Worm (Caenorhabditis elegans): ENCODE data around the gene nhr-115.

DNA sequence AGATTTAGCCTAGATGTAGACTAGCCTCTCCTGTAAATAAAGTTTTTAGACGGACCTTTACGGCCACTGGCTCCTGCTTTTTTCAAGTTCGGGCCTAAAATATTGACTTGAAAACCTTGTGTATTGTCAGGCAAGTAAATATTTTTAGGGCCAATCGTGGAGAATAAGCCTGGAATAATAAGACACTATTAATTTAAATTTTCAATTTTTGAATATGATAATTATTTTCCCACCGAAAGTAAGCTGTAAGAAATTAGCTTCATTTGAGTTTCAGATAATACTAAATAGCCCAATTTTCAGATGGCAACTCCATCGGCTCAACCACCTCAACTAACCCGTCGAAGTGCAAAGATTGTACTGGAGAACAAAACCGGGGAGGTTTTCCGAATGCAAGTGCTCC, 34.0 kb downstream of the nhr-115 start, which contains the start of gene pud-4:
- no peak for TF ChIP-seq flt-1 (GFP tag; IDR thresholded peaks at IDR 0.05)
- no peak for TF ChIP-seq ets-7 (tag; optimal IDR thresholded peaks at IDR 0.05)
- TF ChIP-seq hmbx-1 (tag; optimal IDR thresholded peaks at IDR 0.05) = no peak
- no peak for TF ChIP-seq F13C5.2 (tag; optimal IDR thresholded peaks at IDR 0.05)
- no peak for TF ChIP-seq ama-1 (optimal IDR thresholded peaks at IDR 0.05)
- no peak for TF ChIP-seq aly-1 (tag; optimal IDR thresholded peaks at IDR 0.05)
- TF ChIP-seq ceh-36 (tag; optimal IDR thresholded peaks at IDR 0.05) = no peak
- no peak for TF ChIP-seq hnd-1 (tag; optimal IDR thresholded peaks at IDR 0.05)
- TF ChIP-seq scrt-1 (GFP tag; IDR thresholded peaks at IDR 0.05) = no peak
- TF ChIP-seq pes-1 (GFP tag; IDR thresholded peaks at IDR 0.05) = no peak
- no peak for TF ChIP-seq hmg-4 (GFP tag; optimal IDR thresholded peaks at IDR 0.05)
- TF ChIP-seq tra-4 (tag; optimal IDR thresholded peaks at IDR 0.05) = no peak
- TF ChIP-seq sea-1 (GFP tag; conservative IDR thresholded peaks at IDR 0.05) = no peak
